Worm (Caenorhabditis elegans) whole organism, L2 larva: Measurements from ENCODE around the gene C14B1.2.
A peak's percentile ranks its signal among the peaks of the same experiment; 100 is the strongest.

Experiments used
- C34F6.9 ChIP-seq: fragments of 150-350 bp; optimal IDR thresholded peaks from 2 replicates; lab custom pipeline; 2014; ENCODE audit warnings: missing biosample characterization, missing genetic modification characterization
- F13H6.1 ChIP-seq: sonication (generic microtip); optimal IDR thresholded peaks from 2 replicates; lab custom pipeline; 2016; ENCODE audit warnings: missing genetic modification characterization, missing compliant biosample characterization
- alr-1 ChIP-seq: fragments of 150-350 bp; optimal IDR thresholded peaks from 2 replicates; lab custom pipeline; 2014; ENCODE audit warnings: missing biosample characterization, missing genetic modification characterization
- blmp-1 ChIP-seq: sonication (generic microtip); optimal IDR thresholded peaks from 2 replicates; lab custom pipeline; 2017; ENCODE audit warnings: missing genetic modification characterization, mild to moderate bottlenecking, missing compliant biosample characterization, antibody characterized with exemption, moderate library complexity; ENCODE audit not compliant: insufficient read depth
- ceh-16 ChIP-seq: fragments of 150-350 bp; optimal IDR thresholded peaks from 2 replicates; lab custom pipeline; 2014; ENCODE audit warnings: missing biosample characterization, missing genetic modification characterization
- ceh-82 ChIP-seq: fragments of 150-350 bp; optimal IDR thresholded peaks from 2 replicates; lab custom pipeline; 2014; ENCODE audit warnings: missing biosample characterization, missing genetic modification characterization
- crh-2 ChIP-seq: sonication (generic microtip); optimal IDR thresholded peaks from 2 replicates; lab custom pipeline; 2017; ENCODE audit warnings: missing biosample characterization, missing genetic modification characterization
- dmd-4 ChIP-seq: sonication (generic microtip); optimal IDR thresholded peaks from 2 replicates; lab custom pipeline; 2017; ENCODE audit warnings: missing biosample characterization, missing genetic modification characterization
- egl-27 ChIP-seq: sonication (generic microtip); optimal IDR thresholded peaks from 3 replicates; lab custom pipeline; 2017; ENCODE audit warnings: missing biosample characterization, missing genetic modification reagents, missing genetic modification characterization
- elt-1 ChIP-seq: fragments of 150-350 bp; optimal IDR thresholded peaks from 2 replicates; lab custom pipeline; 2014; ENCODE audit warnings: missing biosample characterization, missing genetic modification characterization
- fos-1 ChIP-seq: fragments of 150-350 bp; optimal IDR thresholded peaks from 2 replicates; lab custom pipeline; 2014; ENCODE audit warnings: missing biosample characterization, missing genetic modification characterization
- gmeb-1 ChIP-seq: fragments of 150-350 bp; optimal IDR thresholded peaks from 2 replicates; lab custom pipeline; 2014; ENCODE audit warnings: missing biosample characterization, missing genetic modification characterization
- lin-11 ChIP-seq: fragments of 150-350 bp; sonication (generic microtip); optimal IDR thresholded peaks from 2 replicates; lab custom pipeline; 2014; ENCODE audit warnings: missing biosample characterization, missing genetic modification characterization, inconsistent platforms, mixed read lengths
- lin-13 ChIP-seq: fragments of 150-350 bp; optimal IDR thresholded peaks from 2 replicates; lab custom pipeline; 2014; ENCODE audit warnings: missing biosample characterization, missing genetic modification reagents, missing genetic modification characterization
- lin-39 ChIP-seq: fragments of 150-350 bp; optimal IDR thresholded peaks from 2 replicates; lab custom pipeline; 2014; ENCODE audit warnings: missing biosample characterization, missing genetic modification reagents, missing genetic modification characterization
- lsy-2 ChIP-seq, 2 experiments: fragments of 150-350 bp in 1 of 2; sonication (generic microtip) in 1 of 2; optimal IDR thresholded peaks; 2 replicates each; lab custom pipeline; 2014 to 2017; ENCODE audit warnings: missing biosample characterization in 2 of 2, missing genetic modification characterization in 2 of 2
- mbf-1 ChIP-seq: sonication (generic microtip); optimal IDR thresholded peaks from 2 replicates; lab custom pipeline; 2017; ENCODE audit warnings: missing biosample characterization, missing genetic modification characterization
- mdl-1 ChIP-seq, 2 experiments: fragments of 150-350 bp in 1 of 2; sonication (generic microtip) in 1 of 2; optimal IDR thresholded peaks; 2 replicates each; lab custom pipeline; 2017; ENCODE audit warnings: missing biosample characterization in 2 of 2, missing genetic modification characterization in 2 of 2
- nhr-10 ChIP-seq: sonication (generic microtip); optimal IDR thresholded peaks from 2 replicates; lab custom pipeline; 2017; ENCODE audit warnings: missing biosample characterization, missing genetic modification characterization
- nhr-11 ChIP-seq: fragments of 150-350 bp; optimal IDR thresholded peaks from 2 replicates; lab custom pipeline; 2014; ENCODE audit warnings: missing biosample characterization, missing genetic modification characterization
- nhr-129 ChIP-seq: fragments of 150-350 bp; optimal IDR thresholded peaks from 2 replicates; lab custom pipeline; 2014; ENCODE audit warnings: missing biosample characterization, missing genetic modification characterization
- nhr-21 ChIP-seq: fragments of 150-350 bp; optimal IDR thresholded peaks from 2 replicates; lab custom pipeline; 2014; ENCODE audit warnings: missing biosample characterization, missing genetic modification characterization
- nhr-23 ChIP-seq: fragments of 150-350 bp; optimal IDR thresholded peaks from 2 replicates; lab custom pipeline; 2014; ENCODE audit warnings: missing biosample characterization, missing genetic modification reagents, missing genetic modification characterization
- nhr-237 ChIP-seq: fragments of 150-350 bp; optimal IDR thresholded peaks from 2 replicates; lab custom pipeline; 2014; ENCODE audit warnings: missing biosample characterization, missing genetic modification characterization
- nhr-25 ChIP-seq: fragments of 150-350 bp; sonication (generic microtip); optimal IDR thresholded peaks from 3 replicates; lab custom pipeline; 2014; ENCODE audit warnings: missing biosample characterization, missing genetic modification characterization
- nhr-77 ChIP-seq: fragments of 150-350 bp; optimal IDR thresholded peaks from 2 replicates; lab custom pipeline; 2014; ENCODE audit warnings: missing biosample characterization, missing genetic modification characterization
- peb-1 ChIP-seq: fragments of 150-350 bp; optimal IDR thresholded peaks from 2 replicates; lab custom pipeline; 2014; ENCODE audit warnings: missing biosample characterization, missing genetic modification characterization
- sem-4 ChIP-seq: fragments of 150-350 bp; optimal IDR thresholded peaks from 2 replicates; lab custom pipeline; 2014; ENCODE audit warnings: missing biosample characterization, missing genetic modification reagents, missing genetic modification characterization
- skn-1 ChIP-seq: sonication (generic microtip); optimal IDR thresholded peaks from 2 replicates; lab custom pipeline; 2017; ENCODE audit warnings: missing biosample characterization, missing genetic modification characterization
- sma-3 ChIP-seq: sonication (generic microtip); optimal IDR thresholded peaks from 2 replicates; lab custom pipeline; 2016; ENCODE audit warnings: missing genetic modification reagents, missing genetic modification characterization, missing compliant biosample characterization
- sma-9 ChIP-seq, 2 experiments: fragments of 150-350 bp in 1 of 2; sonication (generic microtip) in 1 of 2; optimal IDR thresholded peaks; 2 replicates each; lab custom pipeline; 2014 to 2016; ENCODE audit warnings: missing genetic modification characterization in 2 of 2, mild to moderate bottlenecking in 1 of 2, missing biosample characterization in 1 of 2, missing compliant biosample characterization in 1 of 2, missing genetic modification reagents in 1 of 2, moderate library complexity in 1 of 2
- snpc-4 ChIP-seq: fragments of 150-350 bp; optimal IDR thresholded peaks from 2 replicates; lab custom pipeline; 2014; ENCODE audit warnings: missing biosample characterization, missing genetic modification characterization
- unc-39 ChIP-seq: fragments of 150-350 bp; optimal IDR thresholded peaks from 2 replicates; lab custom pipeline; 2014; ENCODE audit warnings: missing biosample characterization, missing genetic modification characterization
- unc-55 ChIP-seq: fragments of 150-350 bp; sonication (generic microtip); optimal IDR thresholded peaks from 3 replicates; lab custom pipeline; 2014; ENCODE audit warnings: missing biosample characterization, missing genetic modification reagents, missing genetic modification characterization
- ztf-11 ChIP-seq: sonication (generic microtip); optimal IDR thresholded peaks from 2 replicates; lab custom pipeline; 2017; ENCODE audit warnings: missing biosample characterization, missing genetic modification characterization
- ztf-4 ChIP-seq: fragments of 150-350 bp; optimal IDR thresholded peaks from 2 replicates; lab custom pipeline; 2014; ENCODE audit warnings: missing biosample characterization, missing genetic modification characterization

Gene C14B1.2

ce11 chrIII:3701411-3702310 lies at the start of gene C14B1.2, which contains the start of gene pdi-1:
C14B1.2 (plus strand) TSS chrIII:3702260.
pdi-1 (minus strand) TSS chrIII:3701461.
- TF ChIP-seq nhr-129 (tag; lab: Kevin White, UChicago) = peak; percentile 57
- peak; percentile 25 for TF ChIP-seq F13H6.1 (tag; lab: Kevin White, UChicago)
- peak; percentile 17 for TF ChIP-seq blmp-1 (tag; lab: Kevin White, UChicago)
- TF ChIP-seq crh-2 (tag; lab: Kevin White, UChicago) = peak; percentile 92
- no peak for TF ChIP-seq ztf-11
- peak in 1 of 2 experiments; percentile 33 for TF ChIP-seq lsy-2 (tag; optimal IDR thresholded peaks at IDR 0.05; lab: Kevin White, UChicago)
- TF ChIP-seq nhr-25 (tag; lab: Kevin White, UChicago) = peak; percentile 10
- peak; percentile 28 to 62 for TF ChIP-seq mdl-1 (tag; optimal IDR thresholded peaks at IDR 0.05; lab: Kevin White, UChicago)
- peak; percentile 6 for TF ChIP-seq skn-1
- no peak for TF ChIP-seq nhr-10
- TF ChIP-seq nhr-21 (tag; lab: Kevin White, UChicago) = peak; percentile 35
- TF ChIP-seq C34F6.9 (tag; lab: Kevin White, UChicago) = peak; percentile 64
- peak; percentile 30 for TF ChIP-seq sma-3 (GFP tag; lab: Kevin White, UChicago)
- no peak for TF ChIP-seq alr-1 (tag; lab: Kevin White, UChicago)
- peak; percentile 87 for TF ChIP-seq fos-1 (tag; lab: Kevin White, UChicago)
- TF ChIP-seq sem-4 (tag; lab: Kevin White, UChicago) = no peak
- TF ChIP-seq unc-55 (GFP tag; lab: Kevin White, UChicago) = peak; percentile 21
- TF ChIP-seq peb-1 = no peak
- peak; percentile 11 for TF ChIP-seq sma-9 (GFP tag; optimal IDR thresholded peaks at IDR 0.05; lab: Kevin White, UChicago)
- TF ChIP-seq sma-9 (tag; optimal IDR thresholded peaks at IDR 0.05; lab: Kevin White, UChicago) = no peak

DNA sequence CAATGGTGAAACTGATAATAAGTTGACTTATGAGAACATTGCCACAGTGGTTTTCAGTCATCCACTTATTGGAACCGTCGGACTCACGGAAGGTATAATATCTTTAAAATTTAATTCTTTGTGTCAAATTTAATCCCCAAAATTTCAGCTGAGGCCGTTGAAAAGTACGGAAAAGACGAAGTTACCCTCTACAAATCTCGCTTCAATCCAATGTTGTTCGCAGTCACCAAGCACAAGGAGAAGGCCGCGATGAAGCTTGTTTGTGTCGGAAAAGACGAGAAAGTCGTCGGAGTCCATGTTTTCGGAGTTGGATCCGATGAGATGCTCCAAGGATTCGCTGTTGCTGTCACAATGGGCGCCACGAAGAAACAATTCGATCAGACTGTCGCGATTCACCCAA lies 49.6 kb upstream of the C14B1.2 start:
- TF ChIP-seq skn-1 (no peak), dmd-4 (no peak), C34F6.9 (tag; lab: Kevin White, UChicago) (no peak)

DNA sequence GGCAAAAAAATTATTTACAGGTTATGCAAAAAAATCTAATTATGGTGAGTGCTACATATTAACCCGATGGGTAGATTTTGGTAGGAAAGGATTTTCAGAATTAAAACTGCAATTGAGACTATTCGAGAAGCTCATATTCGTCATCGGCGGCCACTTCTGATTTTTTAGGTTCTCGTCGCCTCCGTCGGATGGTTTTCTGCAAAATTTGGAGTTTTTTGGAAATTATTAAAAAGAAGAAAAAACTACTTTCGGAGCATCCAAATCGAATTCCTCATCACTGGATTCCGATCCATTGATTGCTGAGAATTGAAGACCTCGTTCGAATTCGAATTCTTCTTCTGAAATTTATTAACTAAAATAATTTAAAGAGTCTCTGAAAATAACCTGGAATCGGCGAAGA lies 49.1 kb upstream of the C14B1.2 start:
- TF ChIP-seq crh-2 (tag; lab: Kevin White, UChicago) (no peak), ceh-82 (tag; lab: Kevin White, UChicago) (no peak), nhr-11 (tag; lab: Kevin White, UChicago) (no peak), ztf-4 (tag; lab: Kevin White, UChicago) (no peak), unc-39 (tag; lab: Kevin White, UChicago) (no peak), dmd-4 (no peak), ceh-16 (tag; lab: Kevin White, UChicago) (no peak), fos-1 (tag; lab: Kevin White, UChicago) (no peak), lin-39 (tag; lab: Kevin White, UChicago) (no peak)
- TF ChIP-seq, all 48 proteins: peak for 0

ce11 chrIII:3657479-3657878 lies 44.6 kb upstream of the C14B1.2 start, which contains the start of gene C46F11.5:
C46F11.5 (minus strand) TSS chrIII:3657606.
- TF ChIP-seq nhr-21 (tag; lab: Kevin White, UChicago) (peak; percentile 7), C34F6.9 (tag; lab: Kevin White, UChicago) (peak; percentile 6), lin-39 (tag; lab: Kevin White, UChicago) (no peak), lsy-2 (tag; optimal IDR thresholded peaks at IDR 0.05; lab: Kevin White, UChicago) (peak in 1 of 2 experiments; percentile 1), blmp-1 (tag; lab: Kevin White, UChicago) (no peak), ceh-82 (tag; lab: Kevin White, UChicago) (no peak)

ce11 chrIII:3664224-3664623 lies 37.8 kb upstream of the C14B1.2 start, which contains the start of gene C46F11.4:
C46F11.4 (minus strand) TSS chrIII:3664304.
- TF ChIP-seq lin-13 (GFP tag; lab: Kevin White, UChicago) (peak; percentile 52), lin-11 (tag; lab: Kevin White, UChicago) (peak; percentile 36), egl-27 (tag; lab: Kevin White, UChicago) (no peak), ceh-82 (tag; lab: Kevin White, UChicago) (no peak), elt-1 (no peak), unc-55 (GFP tag; lab: Kevin White, UChicago) (peak; percentile 47), mbf-1 (no peak), F13H6.1 (tag; lab: Kevin White, UChicago) (peak; percentile 53), nhr-11 (tag; lab: Kevin White, UChicago) (no peak), lsy-2 (tag; optimal IDR thresholded peaks at IDR 0.05; lab: Kevin White, UChicago) (peak in 1 of 2 experiments; percentile 64), C34F6.9 (tag; lab: Kevin White, UChicago) (peak; percentile 30), fos-1 (tag; lab: Kevin White, UChicago) (no peak), nhr-10 (no peak), skn-1 (no peak), nhr-77 (tag; lab: Kevin White, UChicago) (no peak), gmeb-1 (tag; lab: Kevin White, UChicago) (peak; percentile 50), sma-3 (GFP tag; lab: Kevin White, UChicago) (peak; percentile 47), ztf-4 (tag; lab: Kevin White, UChicago) (no peak), nhr-129 (tag; lab: Kevin White, UChicago) (peak; percentile 40), nhr-23 (tag; lab: Kevin White, UChicago) (no peak), nhr-237 (tag; lab: Kevin White, UChicago) (no peak), nhr-21 (tag; lab: Kevin White, UChicago) (no peak), nhr-25 (tag; lab: Kevin White, UChicago) (peak; percentile 20), snpc-4 (tag; lab: Kevin White, UChicago) (no peak)
- TF ChIP-seq, all 48 proteins: peak for 10
